Worm (Caenorhabditis elegans) whole organism, midembryonic: ENCODE measurements around the gene T05A7.11.

Experiments used
- T22C8.4 ChIP-seq: fragments of 200-800 bp; sonication (Bioruptor generic); IDR thresholded peaks from 2 replicates; pipeline ENCODE4 v1.3.6; 2022; ENCODE audit warnings: missing genetic modification characterization, missing compliant biosample characterization
- cog-1 ChIP-seq: sonication (generic microtip); optimal IDR thresholded peaks from 2 replicates; lab custom pipeline; 2016; ENCODE audit warnings: missing genetic modification characterization, missing compliant biosample characterization
- flt-1 ChIP-seq: fragments of 200-800 bp; sonication (Bioruptor generic); IDR thresholded peaks from 2 replicates; pipeline ENCODE4 v1.3.6; 2022; ENCODE audit warnings: missing genetic modification characterization, missing compliant biosample characterization
- klf-2 ChIP-seq: fragments of 200-800 bp; sonication (Bioruptor generic); conservative IDR thresholded peaks from 2 replicates; pipeline ENCODE4 v1.3.6; 2022; ENCODE audit warnings: missing genetic modification reagents, missing genetic modification characterization, missing compliant biosample characterization
- ref-1 ChIP-seq: fragments of 200-800 bp; sonication (Bioruptor generic); conservative IDR thresholded peaks from 2 replicates; pipeline ENCODE4 v1.3.6; 2022; ENCODE audit warnings: missing genetic modification reagents, missing genetic modification characterization, missing compliant biosample characterization
- ztf-29 ChIP-seq: fragments of 200-800 bp; sonication (Bioruptor generic); IDR thresholded peaks from 2 replicates; pipeline ENCODE4 v1.3.6; 2022; ENCODE audit warnings: missing genetic modification reagents, missing genetic modification characterization, missing compliant biosample characterization

DNA sequence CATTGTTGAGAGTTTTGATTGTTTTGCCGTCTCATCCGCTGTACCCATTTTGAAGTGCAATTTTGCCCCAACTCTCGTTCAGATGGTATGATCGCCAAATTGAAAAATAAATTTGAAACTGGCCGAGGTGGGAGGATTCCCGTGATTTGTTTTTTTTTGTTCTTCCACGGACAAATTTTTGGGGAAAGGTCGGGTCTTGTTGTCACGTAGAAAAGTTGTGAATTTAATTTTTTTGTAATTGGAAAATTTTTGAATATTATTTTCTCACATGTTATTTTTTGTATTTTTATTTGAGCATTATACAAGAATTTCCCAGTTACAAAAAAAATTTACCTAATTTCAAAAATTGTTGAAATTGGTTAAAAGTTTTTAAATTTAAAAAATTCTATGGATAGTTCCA is 6.4 kb upstream of the T05A7.11 start, which contains the start of gene T05A7.6:
- no peak for TF ChIP-seq T22C8.4
- TF ChIP-seq ref-1: no peak
- no peak for TF ChIP-seq flt-1 (GFP tag; lab: Robert Waterston, UW)
- TF ChIP-seq ztf-29 (GFP tag; lab: Robert Waterston, UW): no peak
- no peak for TF ChIP-seq cog-1 (tag; lab: Kevin White, UChicago)
- no peak for TF ChIP-seq klf-2 (GFP tag; lab: Robert Waterston, UW)
